Worm (Caenorhabditis elegans) whole organism, late embryonic: Measurements from ENCODE around the gene mrps-22.

Experiments
- F13H6.1 ChIP-seq: sonication (generic microtip); optimal IDR thresholded peaks from 2 replicates; lab custom pipeline; 2016; ENCODE audit warnings: missing genetic modification characterization, missing compliant biosample characterization
- T23F11.4 ChIP-seq: fragments of 200-800 bp; sonication (Bioruptor generic); optimal IDR thresholded peaks from 2 replicates; lab custom pipeline; 2018; ENCODE audit warnings: mild to moderate bottlenecking, missing genetic modification characterization, missing compliant biosample characterization
- Y22D7AL.16 ChIP-seq: sonication (generic microtip); optimal IDR thresholded peaks from 2 replicates; lab custom pipeline; 2016; ENCODE audit warnings: missing genetic modification characterization, missing compliant biosample characterization
- ama-1 ChIP-seq: fragments of 150-350 bp; optimal IDR thresholded peaks from 2 replicates; lab custom pipeline; 2014
- ceh-14 ChIP-seq: sonication (generic microtip); optimal IDR thresholded peaks from 2 replicates; lab custom pipeline; 2016; ENCODE audit warnings: missing genotype, missing genetic modification characterization, missing compliant biosample characterization
- ceh-18 ChIP-seq: sonication (generic microtip); optimal IDR thresholded peaks from 2 replicates; lab custom pipeline; 2016; ENCODE audit warnings: missing genetic modification characterization, missing compliant biosample characterization
- ceh-22 ChIP-seq: sonication (generic microtip); optimal IDR thresholded peaks from 2 replicates; lab custom pipeline; 2017; ENCODE audit warnings: missing biosample characterization, missing genetic modification characterization
- ceh-24 ChIP-seq: sonication (generic microtip); optimal IDR thresholded peaks from 2 replicates; lab custom pipeline; 2016; ENCODE audit warnings: mild to moderate bottlenecking, missing genetic modification characterization, missing compliant biosample characterization
- ceh-31 ChIP-seq: sonication (generic microtip); optimal IDR thresholded peaks from 2 replicates; lab custom pipeline; 2016; ENCODE audit warnings: missing genetic modification characterization, missing compliant biosample characterization
- ceh-34 ChIP-seq: sonication (generic microtip); optimal IDR thresholded peaks from 2 replicates; lab custom pipeline; 2016; ENCODE audit warnings: mild to moderate bottlenecking, missing genetic modification characterization, missing compliant biosample characterization
- ceh-6 ChIP-seq: fragments of 200-800 bp; sonication (Bioruptor generic); optimal IDR thresholded peaks from 2 replicates; lab custom pipeline; 2018; ENCODE audit warnings: mild to moderate bottlenecking, missing genetic modification characterization, missing compliant biosample characterization
- che-1 ChIP-seq: sonication (generic microtip); optimal IDR thresholded peaks from 2 replicates; lab custom pipeline; 2016; ENCODE audit warnings: mild to moderate bottlenecking, missing genetic modification characterization, missing compliant biosample characterization
- dve-1 ChIP-seq: sonication (generic microtip); optimal IDR thresholded peaks from 2 replicates; lab custom pipeline; 2017; ENCODE audit warnings: antibody characterized with exemption, mild to moderate bottlenecking, missing genetic modification characterization, missing compliant biosample characterization
- ets-4 ChIP-seq: sonication (generic microtip); optimal IDR thresholded peaks from 2 replicates; lab custom pipeline; 2016; ENCODE audit warnings: missing genetic modification characterization, missing compliant biosample characterization
- fax-1 ChIP-seq: sonication (generic microtip); optimal IDR thresholded peaks from 2 replicates; lab custom pipeline; 2016; ENCODE audit warnings: missing genotype, missing genetic modification characterization, missing compliant biosample characterization
- fkh-10 ChIP-seq: fragments of 150-350 bp; optimal IDR thresholded peaks from 2 replicates; lab custom pipeline; 2014; ENCODE audit warnings: missing biosample characterization, missing genetic modification reagents, missing genetic modification characterization
- gmeb-2 ChIP-seq: sonication (generic microtip); optimal IDR thresholded peaks from 2 replicates; lab custom pipeline; 2016; ENCODE audit warnings: missing genetic modification characterization, inconsistent platforms, missing compliant biosample characterization
- hlh-30 ChIP-seq: sonication (generic microtip); optimal IDR thresholded peaks from 2 replicates; lab custom pipeline; 2017; ENCODE audit warnings: antibody characterized with exemption, missing genetic modification characterization, missing compliant biosample characterization; ENCODE audit not compliant: insufficient read depth
- hlh-6 ChIP-seq: sonication (generic microtip); optimal IDR thresholded peaks from 2 replicates; lab custom pipeline; 2016; ENCODE audit warnings: missing genotype, missing genetic modification characterization, missing compliant biosample characterization
- lim-6 ChIP-seq: sonication (generic microtip); optimal IDR thresholded peaks from 2 replicates; lab custom pipeline; 2016; ENCODE audit warnings: missing genetic modification characterization, missing compliant biosample characterization
- mec-3 ChIP-seq: sonication (generic microtip); optimal IDR thresholded peaks from 2 replicates; lab custom pipeline; 2016; ENCODE audit warnings: borderline replicate concordance, missing genetic modification characterization, missing compliant biosample characterization
- nhr-11 ChIP-seq: fragments of 150-350 bp; optimal IDR thresholded peaks from 2 replicates; lab custom pipeline; 2014; ENCODE audit warnings: missing biosample characterization, missing genetic modification characterization
- npax-4 ChIP-seq: sonication (generic microtip); optimal IDR thresholded peaks from 2 replicates; lab custom pipeline; 2016; ENCODE audit warnings: missing genetic modification characterization, missing compliant biosample characterization
- odd-2 ChIP-seq: sonication (generic microtip); optimal IDR thresholded peaks from 2 replicates; lab custom pipeline; 2017; ENCODE audit warnings: antibody characterized with exemption, mild to moderate bottlenecking, missing genetic modification characterization, missing compliant biosample characterization
- pax-1 ChIP-seq: fragments of 150-350 bp; optimal IDR thresholded peaks from 2 replicates; lab custom pipeline; 2014; ENCODE audit warnings: missing biosample characterization, missing genetic modification characterization
- pqm-1 ChIP-seq: sonication (generic microtip); optimal IDR thresholded peaks from 2 replicates; lab custom pipeline; 2016; ENCODE audit warnings: missing genetic modification characterization, missing compliant biosample characterization
- ref-2 ChIP-seq: sonication (generic microtip); optimal IDR thresholded peaks from 2 replicates; lab custom pipeline; 2016; ENCODE audit warnings: missing genetic modification characterization, missing compliant biosample characterization
- rnt-1 ChIP-seq: sonication (generic microtip); optimal IDR thresholded peaks from 2 replicates; lab custom pipeline; 2016; ENCODE audit warnings: missing genetic modification characterization, missing compliant biosample characterization
- sox-2 ChIP-seq: fragments of 200-800 bp; sonication (Bioruptor generic); IDR thresholded peaks from 2 replicates; pipeline ENCODE4 v1.3.6; 2022; ENCODE audit warnings: missing genetic modification reagents, missing genetic modification characterization, missing compliant biosample characterization
- tbx-2 ChIP-seq: sonication (generic microtip); optimal IDR thresholded peaks from 2 replicates; lab custom pipeline; 2016; ENCODE audit warnings: missing genetic modification characterization, missing compliant biosample characterization
- tbx-7 ChIP-seq: sonication (generic microtip); optimal IDR thresholded peaks from 2 replicates; lab custom pipeline; 2016; ENCODE audit warnings: missing genotype, missing genetic modification characterization, missing compliant biosample characterization
- ttx-3 ChIP-seq: sonication (generic microtip); optimal IDR thresholded peaks from 2 replicates; lab custom pipeline; 2016; ENCODE audit warnings: missing genetic modification reagents, missing genetic modification characterization, missing compliant biosample characterization
- unc-3 ChIP-seq, 2 experiments: fragments of 200-800 bp in 1 of 2; sonication (Bioruptor generic) in 1 of 2; sonication (generic microtip) in 1 of 2; conservative IDR thresholded peaks in 1 of 2; optimal IDR thresholded peaks in 1 of 2; 2 replicates each; pipeline versions ENCODE4 v1.3.6 to Lab custom; 2016 to 2022; ENCODE audit warnings: missing compliant biosample characterization in 2 of 2, missing genetic modification characterization in 2 of 2, missing genetic modification reagents in 1 of 2
- unc-42 ChIP-seq: sonication (generic microtip); optimal IDR thresholded peaks from 2 replicates; lab custom pipeline; 2016; ENCODE audit warnings: missing genotype, missing genetic modification characterization, missing compliant biosample characterization
- unc-55 ChIP-seq: sonication (generic microtip); optimal IDR thresholded peaks from 2 replicates; lab custom pipeline; 2017; ENCODE audit warnings: missing biosample characterization, missing genetic modification reagents, missing genetic modification characterization
- zip-5 ChIP-seq: sonication (generic microtip); optimal IDR thresholded peaks from 2 replicates; lab custom pipeline; 2016; ENCODE audit warnings: missing genetic modification characterization, missing compliant biosample characterization

mrps-22 gene

DNA sequence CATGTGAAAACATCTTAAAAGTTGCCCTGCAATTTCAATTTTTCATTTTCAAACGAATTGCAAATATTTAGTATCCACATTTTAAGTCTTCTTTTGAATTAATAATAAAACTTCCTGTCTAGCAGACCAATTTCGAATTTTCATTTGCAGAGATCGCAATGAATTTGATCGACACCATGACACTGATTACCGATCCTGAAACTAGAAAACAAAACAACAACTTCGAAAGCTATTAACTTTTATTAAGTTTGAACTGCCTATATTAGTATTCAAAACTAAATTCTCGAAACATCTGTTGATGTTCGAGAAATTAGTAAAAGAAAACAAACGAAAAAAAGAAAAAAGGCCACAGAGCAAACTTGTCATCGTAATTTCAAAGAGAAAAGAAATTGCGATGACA is 8.2 kb upstream of the mrps-22 start:
- TF ChIP-seq ref-2 (tag; lab: Kevin White, UChicago): no peak
- no peak for TF ChIP-seq gmeb-2
- TF ChIP-seq mec-3 (tag; lab: Kevin White, UChicago): no peak
- TF ChIP-seq zip-5 (tag; lab: Kevin White, UChicago): no peak
- no peak for TF ChIP-seq ceh-31 (tag; lab: Kevin White, UChicago)
- TF ChIP-seq sox-2 (GFP tag; lab: Robert Waterston, UW): no peak
- no peak for TF ChIP-seq dve-1 (tag; lab: Kevin White, UChicago)
- no peak for TF ChIP-seq Y22D7AL.16 (tag; lab: Kevin White, UChicago)
- no peak for TF ChIP-seq rnt-1 (tag; lab: Kevin White, UChicago)
- no peak for TF ChIP-seq ceh-18
- no peak for TF ChIP-seq pqm-1
- TF ChIP-seq ceh-22 (tag; lab: Kevin White, UChicago): no peak
- no peak for TF ChIP-seq che-1 (tag; lab: Kevin White, UChicago)
- no peak for TF ChIP-seq tbx-2

DNA sequence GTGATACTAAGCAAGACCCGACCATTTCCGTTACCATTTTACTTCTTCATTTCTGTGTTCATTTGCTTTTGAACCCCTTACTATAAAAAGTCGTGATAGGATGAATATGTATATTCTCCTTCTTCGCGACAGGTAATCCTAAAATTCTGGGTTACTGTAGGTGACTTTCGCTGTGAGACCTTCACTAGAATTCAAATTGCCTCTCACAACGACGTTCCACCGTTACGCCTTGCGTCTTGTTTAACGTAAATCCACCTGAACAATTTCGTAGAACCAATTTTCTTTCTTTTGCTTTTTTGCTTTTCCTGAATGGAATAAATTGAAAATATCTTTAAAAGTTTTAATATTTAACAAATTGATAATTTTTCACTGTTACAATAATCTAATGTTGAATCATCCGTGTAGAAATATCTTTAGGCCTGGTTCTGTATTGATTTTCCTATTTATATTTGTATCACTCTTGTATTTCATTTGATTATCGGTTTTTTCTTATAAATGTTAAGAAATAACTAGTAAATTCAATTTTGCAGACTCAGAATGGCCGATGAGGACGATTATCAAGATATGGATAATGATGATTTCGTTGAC is 3.5 kb upstream of the mrps-22 start, which contains the start of gene rpb-6:
rpb-6 (plus strand) TSS at position 538 of the 588 bp plus-strand sequence.
- no peak for TF ChIP-seq odd-2 (tag; lab: Kevin White, UChicago)
- TF ChIP-seq fax-1 (tag; lab: Kevin White, UChicago): no peak
- TF ChIP-seq pax-1 (tag; lab: Kevin White, UChicago): no peak
- TF ChIP-seq ref-2 (tag; lab: Kevin White, UChicago): no peak
- no peak for TF ChIP-seq ceh-6 (GFP tag; lab: Kevin White, UChicago)
- no peak for TF ChIP-seq npax-4 (tag; lab: Kevin White, UChicago)
- no peak for TF ChIP-seq zip-5 (tag; lab: Kevin White, UChicago)

DNA sequence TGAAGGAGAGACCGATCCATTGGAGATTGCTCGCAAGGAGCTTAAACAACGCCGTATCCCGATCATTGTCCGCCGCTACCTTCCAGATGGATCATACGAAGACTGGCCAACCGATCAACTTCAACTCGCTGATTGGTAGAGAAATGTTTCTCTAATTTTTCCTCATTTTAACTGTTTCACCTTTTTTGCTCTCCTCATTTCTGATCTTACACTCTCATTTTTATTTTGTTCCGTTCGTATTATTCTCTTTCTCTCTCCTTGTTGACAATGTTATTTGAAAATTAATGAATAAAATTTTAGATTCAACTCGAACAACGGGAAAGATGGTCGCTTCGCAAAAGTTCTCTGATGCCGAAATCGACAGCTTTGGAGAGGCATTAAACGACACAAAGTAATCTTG is 2.8 kb upstream of the mrps-22 start, which contains the start of gene dohh-1:
dohh-1 (plus strand) TSS at position 301 of the 400 bp plus-strand sequence.
- TF ChIP-seq ets-4 (tag; lab: Kevin White, UChicago) (no peak), ceh-14 (no peak), nhr-11 (no peak), pax-1 (tag; lab: Kevin White, UChicago) (no peak), rnt-1 (tag; lab: Kevin White, UChicago) (no peak), ceh-22 (tag; lab: Kevin White, UChicago) (no peak), T23F11.4 (GFP tag; lab: Kevin White, UChicago) (no peak), tbx-7 (tag; lab: Kevin White, UChicago) (no peak)

DNA sequence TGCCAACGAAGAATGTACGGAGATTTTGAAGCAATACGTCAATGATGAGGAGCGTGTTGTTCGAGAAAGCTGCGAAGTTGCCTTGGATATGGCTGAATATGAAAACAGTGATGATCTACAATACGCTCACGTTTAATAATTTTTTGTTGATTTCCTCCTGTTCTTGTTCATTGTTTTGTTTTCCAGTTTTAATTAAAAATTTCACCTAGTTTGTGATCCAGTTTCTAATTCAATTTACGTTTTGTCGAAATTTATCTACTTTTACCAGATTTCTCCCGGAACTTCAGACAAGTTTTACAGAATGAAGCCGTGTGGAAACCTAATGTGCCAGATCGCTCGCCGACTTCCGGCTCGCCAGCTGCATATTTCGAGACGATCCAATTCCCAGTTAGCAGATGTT is 1.6 kb upstream of the mrps-22 start, which contains the start of gene dap-3:
dap-3 (plus strand) TSS at position 301 of the 400 bp plus-strand sequence.
- TF ChIP-seq unc-42 (tag; lab: Kevin White, UChicago) (no peak), F13H6.1 (tag; lab: Kevin White, UChicago) (no peak), fkh-10 (GFP tag; lab: Kevin White, UChicago) (no peak), odd-2 (tag; lab: Kevin White, UChicago) (no peak), unc-3 (GFP tag; conservative IDR thresholded peaks at IDR 0.05; lab: Robert Waterston, UW) (no peak), unc-3 (tag; optimal IDR thresholded peaks at IDR 0.05; lab: Kevin White, UChicago) (no peak), dve-1 (tag; lab: Kevin White, UChicago) (no peak), rnt-1 (tag; lab: Kevin White, UChicago) (no peak), unc-55 (GFP tag; lab: Kevin White, UChicago) (no peak), ceh-6 (GFP tag; lab: Kevin White, UChicago) (no peak), lim-6 (tag; lab: Kevin White, UChicago) (no peak), tbx-7 (tag; lab: Kevin White, UChicago) (no peak), pax-1 (tag; lab: Kevin White, UChicago) (no peak), ceh-24 (tag; lab: Kevin White, UChicago) (no peak), Y22D7AL.16 (tag; lab: Kevin White, UChicago) (no peak)

DNA sequence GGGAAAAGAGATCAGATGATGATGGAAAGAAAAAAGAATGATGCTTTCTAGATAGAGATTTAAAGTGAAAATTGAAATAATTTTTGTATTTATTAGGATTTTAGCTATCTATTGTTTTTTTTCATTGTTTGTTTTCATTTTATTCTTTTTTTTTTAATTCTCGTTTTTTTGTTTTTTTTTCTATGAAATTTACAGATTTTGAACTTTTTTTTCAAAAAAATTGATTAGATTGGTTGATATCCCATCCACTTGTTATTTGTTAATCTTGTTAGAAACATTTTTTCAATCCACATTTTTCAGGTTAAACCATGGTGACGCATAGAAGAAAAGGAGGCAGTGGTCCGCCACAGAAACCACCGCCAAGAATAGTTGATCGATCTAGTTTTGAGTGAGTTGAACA is 1.6 kb downstream of the mrps-22 start, which contains the start of gene algn-9:
algn-9 (plus strand) TSS at position 301 of the 400 bp plus-strand sequence.
- TF ChIP-seq tbx-7 (tag; lab: Kevin White, UChicago) (no peak), ama-1 (no peak), ceh-34 (tag; lab: Kevin White, UChicago) (no peak), npax-4 (tag; lab: Kevin White, UChicago) (no peak), hlh-30 (no peak), hlh-6 (tag; lab: Kevin White, UChicago) (no peak), ceh-14 (no peak), ttx-3 (tag; lab: Kevin White, UChicago) (no peak)
